Fruit fly (Drosophila melanogaster): Measurements from ENCODE around the gene CG17154.

Gene CG17154

DNA sequence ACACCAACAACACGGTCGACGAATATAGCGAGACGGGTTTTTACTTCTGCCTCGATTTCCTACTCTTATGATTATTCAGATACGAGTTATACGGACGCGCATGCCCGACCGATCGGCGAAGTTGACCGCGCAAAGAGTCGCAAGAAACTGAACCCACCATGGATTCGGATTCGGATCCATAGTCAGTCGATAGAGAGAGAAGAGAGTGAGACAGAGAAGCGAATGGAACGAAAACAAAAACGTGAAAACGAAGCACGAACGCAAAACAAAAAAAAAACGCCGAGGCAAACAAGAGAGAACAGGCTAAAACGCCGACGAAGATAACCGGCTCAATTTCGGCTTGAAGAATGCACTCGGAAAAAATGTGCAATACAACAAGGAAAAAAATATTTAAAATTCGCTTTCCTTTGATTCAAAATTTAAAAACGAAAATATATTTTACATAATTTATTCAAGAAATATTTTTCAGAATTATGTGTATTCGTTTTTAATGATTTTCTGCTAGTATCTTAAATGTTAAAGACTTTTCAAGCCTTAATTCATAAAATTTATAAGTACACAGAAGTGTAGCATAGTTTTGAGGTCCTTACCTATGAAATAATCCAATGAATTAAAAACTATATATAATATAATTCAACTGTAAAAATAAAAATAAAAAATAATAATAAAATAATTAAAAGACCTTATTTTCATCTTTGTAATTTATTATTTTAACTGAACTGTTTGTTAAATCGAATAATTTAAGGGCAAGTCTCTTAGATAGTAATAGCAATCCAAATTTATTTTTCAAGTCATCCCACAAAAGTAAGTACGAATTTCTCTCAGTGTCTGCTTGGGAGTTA is 6.5 kb upstream of the CG17154 start, which contains the start of gene Sema5c (continued):
- TF ChIP-seq CG15336 (GFP tag; IDR thresholded peaks at IDR 0.05) (peak; percentile 52; the same call in 1 of the 2 replicates), CG4318 (GFP tag; optimal IDR thresholded peaks at IDR 0.05) (peak; percentile 77), CG16779 (tag; optimal IDR thresholded peaks at IDR 0.05) (peak; percentile 68), Eip75B (GFP tag; optimal IDR thresholded peaks at IDR 0.05) (peak; percentile 25), CG6854 (GFP tag; optimal IDR thresholded peaks at IDR 0.05) (peak; percentile 53), dsx (GFP tag; optimal IDR thresholded peaks at IDR 0.05; ENCODE audit: poor library complexity, severe bottlenecking) (peak; percentile 61), CG11902 (GFP tag; optimal IDR thresholded peaks at IDR 0.05) (peak; percentile 46), dac (GFP tag; optimal IDR thresholded peaks at IDR 0.05) (no peak), CG10631 (GFP tag; optimal IDR thresholded peaks at IDR 0.05) (peak; percentile 81), Gug (GFP tag; IDR thresholded peaks at IDR 0.05) (peak; percentile 50)

DNA sequence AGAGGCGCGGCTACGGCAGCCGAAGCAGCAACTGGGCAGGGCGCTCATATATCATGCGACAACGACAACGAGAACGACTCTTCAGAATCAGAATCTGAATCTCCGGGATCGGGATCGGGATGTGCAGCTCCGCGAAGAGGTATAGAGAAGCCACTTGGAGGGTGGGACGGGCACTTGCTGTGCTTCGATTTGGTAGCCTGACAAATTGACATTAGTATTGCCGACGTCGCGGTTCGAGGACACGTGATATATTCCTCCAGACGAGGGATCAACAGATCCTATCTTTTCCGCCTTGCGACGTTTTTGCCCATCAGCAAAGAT is 5.9 kb upstream of the CG17154 start:
- TF ChIP-seq Eip93F (GFP tag; optimal IDR thresholded peaks at IDR 0.05) (no peak), ss (GFP tag; optimal IDR thresholded peaks at IDR 0.05) (peak in 1 of 2 experiments; percentile 11), CG8632 (GFP tag; optimal IDR thresholded peaks at IDR 0.05) (no peak), CG15336 (GFP tag; IDR thresholded peaks at IDR 0.05) (no peak), CG6854 (GFP tag; optimal IDR thresholded peaks at IDR 0.05) (peak; percentile 54), svp (GFP tag) (peak; percentile 78), CG1621 (tag; optimal IDR thresholded peaks at IDR 0.05) (peak; percentile 63), vri (GFP tag; optimal IDR thresholded peaks at IDR 0.05) (peak; percentile 6), salr (GFP tag; optimal IDR thresholded peaks at IDR 0.05) (no peak)

DNA sequence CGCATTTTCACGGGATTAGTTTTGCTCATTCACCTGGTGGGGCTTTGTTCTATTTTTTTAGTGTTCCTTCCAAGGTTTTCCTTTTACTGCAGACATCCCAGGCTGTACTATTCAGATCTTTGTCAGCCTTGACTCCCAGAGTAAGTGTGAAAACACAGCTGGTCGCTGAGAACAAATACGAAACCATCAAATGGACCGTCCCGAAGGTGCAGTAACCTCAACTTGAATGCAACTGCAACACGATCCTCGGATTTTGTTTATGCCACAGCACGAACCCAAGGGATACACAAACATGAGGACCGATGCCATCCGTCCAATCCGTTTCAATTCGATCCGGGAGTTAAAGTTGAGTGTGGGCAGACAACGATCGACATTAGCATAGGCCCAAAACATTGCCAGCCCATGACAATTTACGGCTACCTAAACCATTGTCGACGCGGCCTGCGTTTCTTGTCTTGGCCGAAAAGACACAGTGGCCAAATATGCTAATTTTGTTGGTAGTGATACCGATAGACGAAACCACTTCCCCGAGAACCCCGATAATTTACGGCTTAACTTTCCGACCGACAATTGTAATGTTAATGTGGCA is 5.2 kb upstream of the CG17154 start:
- TF ChIP-seq Sox102F (GFP tag; optimal IDR thresholded peaks at IDR 0.05) (no peak), Gug (GFP tag; IDR thresholded peaks at IDR 0.05) (no peak), vri (GFP tag; optimal IDR thresholded peaks at IDR 0.05) (no peak), eg (GFP tag; IDR thresholded peaks at IDR 0.05) (no peak), CG16779 (tag; optimal IDR thresholded peaks at IDR 0.05) (no peak), svp (GFP tag) (no peak), cyc (GFP tag; optimal IDR thresholded peaks at IDR 0.05) (no peak), Hr4 (GFP tag; optimal IDR thresholded peaks at IDR 0.05) (no peak), CG11902 (GFP tag; optimal IDR thresholded peaks at IDR 0.05) (no peak), fkh (GFP tag; optimal IDR thresholded peaks at IDR 0.05) (no peak), Ets96B (tag; optimal IDR thresholded peaks at IDR 0.05) (no peak), CG8119 (GFP tag; IDR thresholded peaks at IDR 0.05) (no peak), Sox14 (GFP tag; optimal IDR thresholded peaks at IDR 0.05) (no peak), net (GFP tag; optimal IDR thresholded peaks at IDR 0.05) (no peak)

DNA sequence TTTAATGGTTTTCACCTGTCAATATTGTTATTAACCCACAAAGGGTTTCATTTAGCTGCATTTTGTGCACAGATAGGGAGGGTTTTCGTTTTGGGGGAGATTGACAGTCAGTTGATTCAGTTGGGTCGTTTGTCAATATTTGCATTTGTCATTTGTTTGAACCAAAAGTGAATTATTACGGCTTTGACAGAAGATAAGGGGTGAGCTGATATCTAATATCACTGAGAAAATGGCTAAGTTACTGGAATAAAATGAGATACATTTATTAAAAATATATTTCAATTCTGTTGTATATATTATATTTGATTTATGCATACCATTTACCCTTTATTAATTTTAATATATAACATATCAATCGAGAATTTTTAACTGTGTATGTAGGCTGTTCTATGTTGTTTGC is 4.6 kb upstream of the CG17154 start:
- no peak for TF ChIP-seq CG32006 (GFP tag; optimal IDR thresholded peaks at IDR 0.05)
- no peak for TF ChIP-seq spab (GFP tag; optimal IDR thresholded peaks at IDR 0.05)
- TF ChIP-seq Smox (GFP tag; optimal IDR thresholded peaks at IDR 0.05) = no peak
- TF ChIP-seq fkh (GFP tag; optimal IDR thresholded peaks at IDR 0.05) = peak; percentile 89
- no peak for TF ChIP-seq CG6854 (GFP tag; optimal IDR thresholded peaks at IDR 0.05)
- TF ChIP-seq Eip78C (GFP tag) = peak; percentile 1
- TF ChIP-seq CG1621 (tag; optimal IDR thresholded peaks at IDR 0.05) = no peak
- peak; percentile 54 for TF ChIP-seq vri (GFP tag; optimal IDR thresholded peaks at IDR 0.05)
- no peak for TF ChIP-seq CG9139 (GFP tag; optimal IDR thresholded peaks at IDR 0.05)
- no peak for TF ChIP-seq net (GFP tag; optimal IDR thresholded peaks at IDR 0.05)

Measured in whole organism, prepupa.